Worm (Caenorhabditis elegans) whole organism, L2 larva: Measurements from ENCODE around the gene zip-3.

Experiments used
- F13H6.1 ChIP-seq: sonication (generic microtip); optimal IDR thresholded peaks from 2 replicates; lab custom pipeline; 2016; ENCODE audit warnings: missing genetic modification characterization, missing compliant biosample characterization
- ama-1 ChIP-seq: fragments of 150-350 bp; optimal IDR thresholded peaks from 2 replicates; lab custom pipeline; 2018; ENCODE audit warnings: inconsistent platforms
- ceh-82 ChIP-seq: fragments of 150-350 bp; optimal IDR thresholded peaks from 2 replicates; lab custom pipeline; 2014; ENCODE audit warnings: missing biosample characterization, missing genetic modification characterization
- egl-27 ChIP-seq: sonication (generic microtip); optimal IDR thresholded peaks from 3 replicates; lab custom pipeline; 2017; ENCODE audit warnings: missing biosample characterization, missing genetic modification reagents, missing genetic modification characterization
- elt-3 ChIP-seq: sonication (generic microtip); optimal IDR thresholded peaks from 2 replicates; lab custom pipeline; 2017; ENCODE audit warnings: missing biosample characterization, missing genetic modification characterization
- lin-39 ChIP-seq: fragments of 150-350 bp; optimal IDR thresholded peaks from 2 replicates; lab custom pipeline; 2014; ENCODE audit warnings: missing biosample characterization, missing genetic modification reagents, missing genetic modification characterization
- nhr-10 ChIP-seq: sonication (generic microtip); optimal IDR thresholded peaks from 2 replicates; lab custom pipeline; 2017; ENCODE audit warnings: missing biosample characterization, missing genetic modification characterization
- nhr-12 ChIP-seq: fragments of 150-350 bp; optimal IDR thresholded peaks from 2 replicates; lab custom pipeline; 2014; ENCODE audit warnings: missing biosample characterization, missing genetic modification characterization
- peb-1 ChIP-seq: fragments of 150-350 bp; optimal IDR thresholded peaks from 2 replicates; lab custom pipeline; 2014; ENCODE audit warnings: missing biosample characterization, missing genetic modification characterization
- sma-3 ChIP-seq: sonication (generic microtip); optimal IDR thresholded peaks from 2 replicates; lab custom pipeline; 2016; ENCODE audit warnings: missing genetic modification reagents, missing genetic modification characterization, missing compliant biosample characterization
- unc-55 ChIP-seq: fragments of 150-350 bp; sonication (generic microtip); optimal IDR thresholded peaks from 3 replicates; lab custom pipeline; 2014; ENCODE audit warnings: missing biosample characterization, missing genetic modification reagents, missing genetic modification characterization
- ztf-11 ChIP-seq: sonication (generic microtip); optimal IDR thresholded peaks from 2 replicates; lab custom pipeline; 2017; ENCODE audit warnings: missing biosample characterization, missing genetic modification characterization

DNA sequence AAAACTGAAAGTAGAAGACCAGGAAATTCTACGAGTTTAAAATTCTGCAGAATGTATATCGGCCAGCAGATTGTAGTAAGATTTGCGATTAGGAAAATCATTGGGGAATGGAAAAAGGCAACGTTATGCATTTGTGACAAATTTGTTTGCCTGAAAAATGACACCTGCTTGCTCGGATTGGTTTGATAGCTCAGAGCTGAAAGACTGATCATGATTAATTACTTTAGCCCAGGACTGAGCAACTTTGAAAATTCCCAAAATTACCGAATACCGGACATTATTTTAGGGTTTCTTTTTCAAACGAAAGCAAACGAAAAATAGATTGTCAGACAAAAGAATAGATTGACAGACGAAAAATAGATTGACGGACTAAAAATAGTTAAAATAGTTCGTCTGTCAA, 27.3 kb upstream of the zip-3 start, which contains the start of gene sre-47:
- no peak for TF ChIP-seq peb-1 (tag; lab: Kevin White, UChicago)
- no peak for TF ChIP-seq ztf-11 (tag; lab: Kevin White, UChicago)
- no peak for TF ChIP-seq lin-39 (tag; lab: Kevin White, UChicago)
- TF ChIP-seq egl-27 (tag; lab: Kevin White, UChicago) = no peak
- no peak for TF ChIP-seq ceh-82 (tag; lab: Kevin White, UChicago)
- no peak for TF ChIP-seq F13H6.1
- TF ChIP-seq unc-55 (GFP tag; lab: Kevin White, UChicago) = no peak
- TF ChIP-seq sma-3 (GFP tag; lab: Kevin White, UChicago) = no peak
- no peak for TF ChIP-seq nhr-12 (tag; lab: Kevin White, UChicago)
- TF ChIP-seq elt-3 = no peak
- no peak for TF ChIP-seq ama-1 (lab: Kevin White, UChicago)
- TF ChIP-seq nhr-10 = no peak
